Fruit fly (Drosophila melanogaster): ENCODE data around the gene CG5439.

The CG5439 gene

dm6 chr2L:13164994-13165801 lies 11.8 kb upstream of the CG5439 start, which contains the start of gene Sirt1 (continued):
- TF ChIP-seq CG12659 (GFP tag; optimal IDR thresholded peaks at IDR 0.05) (peak; percentile 93), wek (GFP tag; optimal IDR thresholded peaks at IDR 0.05) (no peak), CG34224 (GFP tag; IDR thresholded peaks at IDR 0.05; ENCODE audit: partially characterized antibody) (peak; percentile 45; the same call in 1 of the 3 replicates), bigmax (GFP tag; optimal IDR thresholded peaks at IDR 0.05) (no peak), phol (tag; optimal IDR thresholded peaks at IDR 0.05) (peak; percentile 87), ranshi (GFP tag; IDR thresholded peaks at IDR 0.05) (peak; percentile 63), tup (GFP tag; optimal IDR thresholded peaks at IDR 0.05) (peak; percentile 11), row (GFP tag; IDR thresholded peaks at IDR 0.05) (peak; percentile 93), CG4404 (GFP tag; IDR thresholded peaks at IDR 0.05) (peak; percentile 86), Fer2 (tag; optimal IDR thresholded peaks at IDR 0.05) (peak; percentile 74), CG7839 (tag; optimal IDR thresholded peaks at IDR 0.05) (peak; percentile 95), Hr51 (GFP tag; optimal IDR thresholded peaks at IDR 0.05) (peak; percentile 7 to 89), dan (GFP tag; IDR thresholded peaks at IDR 0.05) (peak; percentile 56), CG6272 (GFP tag; IDR thresholded peaks at IDR 0.05) (peak; percentile 63), CTCF (GFP tag; optimal IDR thresholded peaks at IDR 0.05) (no peak), toy (GFP tag; IDR thresholded peaks at IDR 0.05) (no peak; the same call in 1 of the 2 replicates), Gug (GFP tag; IDR thresholded peaks at IDR 0.05) (peak; percentile 77; the same call in 3 of the 4 replicates), Nf-YB (GFP tag; optimal IDR thresholded peaks at IDR 0.05) (peak; percentile 76), CG14965 (GFP tag; optimal IDR thresholded peaks at IDR 0.05; ENCODE audit: borderline replicate concordance) (no peak), da (GFP tag; optimal IDR thresholded peaks at IDR 0.05) (no peak), so (GFP tag; IDR thresholded peaks at IDR 0.05) (peak; percentile 70; the same call in 1 of the 3 replicates), Sry-δ (GFP tag; optimal IDR thresholded peaks at IDR 0.05) (peak; percentile 4), Camta (GFP tag; optimal IDR thresholded peaks at IDR 0.05) (peak; percentile 18), crc (GFP tag; optimal IDR thresholded peaks at IDR 0.05) (no peak), Lim3 (GFP tag; IDR thresholded peaks at IDR 0.05) (no peak), CG12219 (GFP tag; optimal IDR thresholded peaks at IDR 0.05) (peak; percentile 16), sug (tag; optimal IDR thresholded peaks at IDR 0.05) (peak; percentile 89), CG30431 (GFP tag; optimal IDR thresholded peaks at IDR 0.05) (peak; percentile 77), onecut (GFP tag; IDR thresholded peaks at IDR 0.05) (peak; percentile 51), MBD-R2 (GFP tag; IDR thresholded peaks at IDR 0.05) (no peak), hb (GFP tag; IDR thresholded peaks at IDR 0.05; ENCODE audit: partially characterized antibody) (no peak), ase (GFP tag; IDR thresholded peaks at IDR 0.05) (peak; percentile 59; the same call in 1 of the 3 replicates), Bdp1 (GFP tag; optimal IDR thresholded peaks at IDR 0.05) (peak; percentile 19), CG14710 (tag; optimal IDR thresholded peaks at IDR 0.05) (peak; percentile 92), CG10565 (GFP tag; optimal IDR thresholded peaks at IDR 0.05) (no peak), disco-r (GFP tag; optimal IDR thresholded peaks at IDR 0.05) (no peak), Optix (GFP tag; IDR thresholded peaks at IDR 0.05) (no peak), CG13424 (tag; optimal IDR thresholded peaks at IDR 0.05) (peak; percentile 93), CG18619 (GFP tag; optimal IDR thresholded peaks at IDR 0.05) (peak; percentile 89), CG11696 (GFP tag; IDR thresholded peaks at IDR 0.05) (0 out of 2 replicates have a peak, but pooled peaks have one; percentile 35), Hand (GFP tag; optimal IDR thresholded peaks at IDR 0.05) (peak; percentile 16), amos (GFP tag; IDR thresholded peaks at IDR 0.05; ENCODE audit: partially characterized antibody) (peak; percentile 4; the same call in 1 of the 2 replicates), Dll (GFP tag; IDR thresholded peaks at IDR 0.05; ENCODE audit: partially characterized antibody) (no peak; the same call in 3 of the 4 replicates), CG3065 (GFP tag; optimal IDR thresholded peaks at IDR 0.05) (peak; percentile 47), croc (GFP tag; conservative IDR thresholded peaks at IDR 0.05) (peak; percentile 75), CG10147 (GFP tag; optimal IDR thresholded peaks at IDR 0.05) (peak; percentile 85), CG12071 (GFP tag; optimal IDR thresholded peaks at IDR 0.05) (no peak), dysf (GFP tag; IDR thresholded peaks at IDR 0.05) (peak; percentile 90), Rfx (GFP tag; IDR thresholded peaks at IDR 0.05) (peak; percentile 74)
